Worm (Caenorhabditis elegans): ENCODE measurements around the gene Y113G7A.12.

Gene Y113G7A.12

DNA sequence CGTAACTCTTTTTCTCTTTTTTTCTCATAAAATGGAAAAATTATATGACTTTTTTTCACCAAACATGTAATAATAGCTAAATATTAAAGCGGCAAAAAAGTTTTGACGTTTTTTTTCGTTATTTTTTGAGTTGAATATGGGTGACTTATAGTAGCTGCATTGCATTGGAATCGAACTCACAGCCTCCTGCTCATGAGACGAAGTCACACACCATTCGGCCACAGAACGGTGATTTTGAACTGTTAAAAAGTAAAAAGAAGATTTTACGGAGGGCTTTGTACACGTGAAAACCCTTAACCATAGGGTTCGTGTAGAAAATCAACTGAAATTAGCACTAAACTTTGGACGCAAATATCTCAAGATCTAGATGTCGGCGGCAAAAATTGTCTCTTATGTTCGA lies 9.5 kb downstream of the Y113G7A.12 start:
- TF ChIP-seq ceh-18 (tag; optimal IDR thresholded peaks at IDR 0.05): no peak
- TF ChIP-seq odd-2 (tag; optimal IDR thresholded peaks at IDR 0.05): no peak
- TF ChIP-seq ceh-48 (tag; optimal IDR thresholded peaks at IDR 0.05): no peak
- no peak for TF ChIP-seq zip-5 (tag; optimal IDR thresholded peaks at IDR 0.05)
- no peak for TF ChIP-seq fkh-10 (GFP tag; optimal IDR thresholded peaks at IDR 0.05)
- TF ChIP-seq K02D7.2 (tag; optimal IDR thresholded peaks at IDR 0.05): no peak
- TF ChIP-seq ceh-24 (tag; optimal IDR thresholded peaks at IDR 0.05): no peak
- no peak for TF ChIP-seq C38D4.7 (GFP tag; optimal IDR thresholded peaks at IDR 0.05)
- TF ChIP-seq rnt-1 (tag; optimal IDR thresholded peaks at IDR 0.05): no peak
- no peak for TF ChIP-seq unc-42 (tag; optimal IDR thresholded peaks at IDR 0.05)
- no peak for TF ChIP-seq dve-1 (tag; optimal IDR thresholded peaks at IDR 0.05)
- TF ChIP-seq tbx-2 (tag; optimal IDR thresholded peaks at IDR 0.05): no peak
- no peak for TF ChIP-seq ama-1 (optimal IDR thresholded peaks at IDR 0.05)
- TF ChIP-seq gmeb-2 (tag; optimal IDR thresholded peaks at IDR 0.05): no peak

DNA sequence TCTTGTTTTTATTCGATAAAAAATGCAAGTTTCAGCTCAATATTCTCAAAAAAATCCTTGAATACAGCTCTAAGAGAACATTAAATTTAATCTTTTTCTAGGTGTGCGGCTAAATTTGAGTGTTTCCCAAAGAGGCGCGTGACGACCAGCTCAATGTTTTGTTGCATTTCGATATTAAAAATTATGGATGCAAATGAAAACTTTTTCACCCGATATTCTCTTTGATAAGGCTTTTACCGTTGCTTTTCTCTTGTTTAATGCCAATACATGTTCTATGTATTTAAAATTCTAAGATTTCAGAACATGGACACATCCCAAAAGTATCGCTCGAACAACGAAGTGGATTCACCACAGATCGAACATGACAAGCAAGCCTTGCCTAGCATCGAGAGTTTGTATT lies 15.8 kb downstream of the Y113G7A.12 start, which contains the start of gene F19B2.6:
Gene F19B2.6 (plus strand): TSS at position 301 of the 400 bp plus-strand sequence.
- TF ChIP-seq unc-3 (GFP tag; conservative IDR thresholded peaks at IDR 0.05) (no peak), unc-3 (tag; optimal IDR thresholded peaks at IDR 0.05) (no peak), pax-1 (tag; optimal IDR thresholded peaks at IDR 0.05) (no peak), hlh-6 (tag; optimal IDR thresholded peaks at IDR 0.05) (no peak), ceh-18 (tag; optimal IDR thresholded peaks at IDR 0.05) (no peak)

DNA sequence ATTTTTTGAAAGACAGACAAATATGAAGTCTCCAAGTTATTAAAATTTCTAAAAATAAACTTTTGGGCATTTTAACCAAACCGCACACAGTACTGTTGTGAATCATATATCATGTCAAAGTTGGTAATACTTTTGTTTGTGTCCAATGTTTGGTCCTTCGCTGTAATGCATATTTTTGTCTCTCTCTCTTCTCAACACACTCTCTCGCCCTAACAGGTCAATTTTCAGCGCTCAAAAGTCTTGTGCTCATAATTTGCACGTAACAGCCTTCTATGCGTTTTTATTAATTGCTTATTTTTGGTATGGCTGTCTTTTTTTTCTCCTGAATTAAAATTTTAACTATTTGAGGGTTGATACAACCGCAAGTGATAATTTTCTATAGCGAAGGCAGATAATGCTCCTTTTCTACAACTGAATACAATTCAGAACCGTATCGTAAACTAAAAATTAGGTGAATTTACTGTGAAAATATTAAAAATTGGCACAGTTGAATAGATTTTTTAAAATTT lies 19.4 kb downstream of the Y113G7A.12 start:
- TF ChIP-seq C38D4.7 (GFP tag; optimal IDR thresholded peaks at IDR 0.05): no peak
- no peak for TF ChIP-seq gmeb-2 (tag; optimal IDR thresholded peaks at IDR 0.05)
- no peak for TF ChIP-seq pha-2 (tag; optimal IDR thresholded peaks at IDR 0.05)
- no peak for TF ChIP-seq hlh-30 (tag; optimal IDR thresholded peaks at IDR 0.05; ENCODE audit: insufficient read depth)
- TF ChIP-seq rnt-1 (tag; optimal IDR thresholded peaks at IDR 0.05): no peak
- no peak for TF ChIP-seq ceh-24 (tag; optimal IDR thresholded peaks at IDR 0.05)
- no peak for TF ChIP-seq dve-1 (tag; optimal IDR thresholded peaks at IDR 0.05)
- TF ChIP-seq tbx-7 (tag; optimal IDR thresholded peaks at IDR 0.05): no peak
- TF ChIP-seq ref-2 (tag; optimal IDR thresholded peaks at IDR 0.05): no peak
- no peak for TF ChIP-seq ceh-48 (tag; optimal IDR thresholded peaks at IDR 0.05)
- TF ChIP-seq ahr-1 (tag; optimal IDR thresholded peaks at IDR 0.05): no peak
- TF ChIP-seq hlh-6 (tag; optimal IDR thresholded peaks at IDR 0.05): no peak
- no peak for TF ChIP-seq C08G9.2 (tag; optimal IDR thresholded peaks at IDR 0.05)
- no peak for TF ChIP-seq ceh-31 (tag; optimal IDR thresholded peaks at IDR 0.05)
- TF ChIP-seq elt-4 (tag; optimal IDR thresholded peaks at IDR 0.05): no peak
- no peak for TF ChIP-seq ceh-19 (GFP tag; optimal IDR thresholded peaks at IDR 0.05)

DNA sequence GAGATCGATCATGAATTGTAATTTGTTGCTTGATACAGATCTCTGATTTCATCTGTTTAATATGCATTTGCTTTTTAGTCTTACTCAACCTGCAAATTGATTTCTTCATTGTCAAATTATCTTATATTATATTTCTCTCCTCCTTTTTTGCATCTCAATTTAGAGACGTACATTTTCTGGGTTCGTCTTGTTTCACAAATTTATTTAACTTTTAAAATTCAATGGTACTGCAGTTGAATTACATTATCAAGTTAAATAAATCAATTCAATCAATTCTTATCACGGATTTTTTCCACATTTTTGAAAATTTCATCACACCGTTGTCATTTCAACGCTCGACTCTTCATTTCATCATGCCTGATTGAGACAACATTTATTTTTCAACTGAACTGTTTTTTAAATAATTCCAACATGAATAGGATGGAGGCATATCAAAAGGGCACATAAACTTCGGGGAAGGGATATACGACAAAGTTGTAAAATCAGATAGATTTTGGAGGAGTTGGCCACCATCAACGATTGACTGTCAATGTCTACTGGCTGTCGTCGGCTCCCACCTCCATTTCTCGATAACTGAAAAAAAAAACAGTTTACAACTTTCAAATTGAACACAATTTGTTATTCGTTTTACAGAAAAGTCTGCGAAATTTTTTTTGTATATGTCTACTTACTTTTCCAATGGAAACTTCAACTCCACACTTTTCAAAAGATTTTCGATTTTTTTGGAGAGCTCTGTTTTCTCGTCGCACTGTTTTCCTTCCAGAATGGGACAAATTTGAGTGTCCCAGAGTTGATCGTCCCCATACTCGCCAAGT lies 20.1 kb downstream of the Y113G7A.12 start:
- TF ChIP-seq ceh-24 (tag; optimal IDR thresholded peaks at IDR 0.05) (no peak), unc-86 (tag; optimal IDR thresholded peaks at IDR 0.05) (no peak), odd-2 (tag; optimal IDR thresholded peaks at IDR 0.05) (no peak), ama-1 (optimal IDR thresholded peaks at IDR 0.05) (no peak), mec-3 (tag; optimal IDR thresholded peaks at IDR 0.05; ENCODE audit: borderline replicate concordance) (no peak), gmeb-2 (tag; optimal IDR thresholded peaks at IDR 0.05) (no peak), tbx-7 (tag; optimal IDR thresholded peaks at IDR 0.05) (no peak), tbx-2 (tag; optimal IDR thresholded peaks at IDR 0.05) (no peak), fax-1 (tag; optimal IDR thresholded peaks at IDR 0.05) (no peak), nhr-232 (tag; optimal IDR thresholded peaks at IDR 0.05) (no peak), ceh-6 (GFP tag; optimal IDR thresholded peaks at IDR 0.05) (no peak), elt-2 (tag; optimal IDR thresholded peaks at IDR 0.05) (no peak), hlh-6 (tag; optimal IDR thresholded peaks at IDR 0.05) (no peak), sox-4 (tag; optimal IDR thresholded peaks at IDR 0.05) (no peak)
